1 worm cellular context compared by ENCODE assay signal in the genomic region with DNA sequence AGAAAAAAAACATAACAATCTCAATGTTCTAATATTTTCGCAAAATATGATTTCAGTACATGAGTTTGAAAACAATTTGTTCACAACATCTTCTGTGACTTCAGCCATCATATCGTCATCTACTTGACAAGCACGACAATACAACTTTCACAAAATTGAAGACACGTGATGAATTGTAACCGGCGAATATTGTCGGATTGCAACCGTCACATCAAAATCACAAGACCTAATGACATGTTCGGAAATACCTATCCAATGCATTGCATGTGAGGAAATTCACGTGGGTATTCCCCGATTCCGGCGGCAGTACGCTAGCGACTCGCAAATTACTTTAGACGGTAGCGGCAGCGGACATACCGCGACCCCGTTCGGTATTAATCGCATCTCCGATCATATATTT.
TF ChIP-seq lines count a peak whose summit lies in the region.

No protein-coding gene starts in this region.

TF ChIP-seq in whole organism, L1 larva, 84 proteins besides CTCF, POLR2A, EP300 and RAD21 (continued from another document):
- TF ChIP-seq mef-2 (tag; optimal IDR thresholded peaks at IDR 0.05; lab: Kevin White, UChicago) = no peak
- no peak for TF ChIP-seq pag-3 (tag; optimal IDR thresholded peaks at IDR 0.05; lab: Kevin White, UChicago; ENCODE audit: borderline replicate concordance, insufficient read depth)
- TF ChIP-seq ceh-63 (GFP tag; optimal IDR thresholded peaks at IDR 0.05; lab: Kevin White, UChicago) = no peak
- TF ChIP-seq lin-35 (GFP tag; optimal IDR thresholded peaks at IDR 0.05; lab: Kevin White, UChicago) = peak; percentile 28 to 69
- no peak for TF ChIP-seq efl-3 (GFP tag; optimal IDR thresholded peaks at IDR 0.05; lab: Kevin White, UChicago)
- TF ChIP-seq dsc-1 (tag; optimal IDR thresholded peaks at IDR 0.05; lab: Kevin White, UChicago) = no peak
- no peak for TF ChIP-seq unc-86 (tag; optimal IDR thresholded peaks at IDR 0.05; lab: Kevin White, UChicago)
- TF ChIP-seq ceh-88 (GFP tag; IDR thresholded peaks at IDR 0.05; lab: Robert Waterston, UW) = no peak; the same call in 1 of the 2 replicates
- no peak for TF ChIP-seq ets-5 (GFP tag; IDR thresholded peaks at IDR 0.05; lab: Robert Waterston, UW)
- TF ChIP-seq alr-1 (tag; optimal IDR thresholded peaks at IDR 0.05; lab: Kevin White, UChicago; ENCODE audit: borderline replicate concordance) = no peak
- TF ChIP-seq ceh-90 (tag; optimal IDR thresholded peaks at IDR 0.05; lab: Kevin White, UChicago) = no peak
- peak; percentile 64 for TF ChIP-seq rnt-1 (tag; optimal IDR thresholded peaks at IDR 0.05; lab: Kevin White, UChicago)
- no peak for TF ChIP-seq egl-13 (tag; optimal IDR thresholded peaks at IDR 0.05; lab: Kevin White, UChicago)
- peak; percentile 45 for TF ChIP-seq snu-23 (GFP tag; optimal IDR thresholded peaks at IDR 0.05; lab: Kevin White, UChicago)
- no peak for TF ChIP-seq fkh-8 (tag; optimal IDR thresholded peaks at IDR 0.05; lab: Kevin White, UChicago)
- peak; percentile 78 for TF ChIP-seq nhr-90 (tag; optimal IDR thresholded peaks at IDR 0.05; lab: Kevin White, UChicago; ENCODE audit: poor library complexity)
- TF ChIP-seq efl-1 (optimal IDR thresholded peaks at IDR 0.05; lab: Kevin White, UChicago) = peak in 1 of 2 experiments; percentile 18
- TF ChIP-seq efl-1 (GFP tag; optimal IDR thresholded peaks at IDR 0.05 in 1 of 2; lab: Kevin White, UChicago) = peak; percentile 17 to 85
- peak; percentile 98 for TF ChIP-seq nhr-85 (tag; lab: Kevin White, UChicago)
- TF ChIP-seq aha-1 (tag; optimal IDR thresholded peaks at IDR 0.05; lab: Kevin White, UChicago) = peak; percentile 40
- TF ChIP-seq unc-130 (tag; optimal IDR thresholded peaks at IDR 0.05; lab: Kevin White, UChicago) = peak; percentile 78
- no peak for TF ChIP-seq mdl-1 (tag; optimal IDR thresholded peaks at IDR 0.05; lab: Kevin White, UChicago)
- peak; percentile 48 to 58 for TF ChIP-seq lsy-2 (tag; optimal IDR thresholded peaks at IDR 0.05; lab: Kevin White, UChicago)
- TF ChIP-seq sox-4 (tag; optimal IDR thresholded peaks at IDR 0.05; lab: Kevin White, UChicago) = no peak
- TF ChIP-seq blmp-1 (tag; optimal IDR thresholded peaks at IDR 0.05; lab: Kevin White, UChicago) = peak; percentile 96
- no peak for TF ChIP-seq nhr-84 (tag; optimal IDR thresholded peaks at IDR 0.05; lab: Kevin White, UChicago)
- no peak for TF ChIP-seq nhr-76 (tag; optimal IDR thresholded peaks at IDR 0.05; lab: Kevin White, UChicago)
- TF ChIP-seq nhr-19 (GFP tag; conservative IDR thresholded peaks at IDR 0.05; lab: Robert Waterston, UW) = peak; percentile 34
- peak; percentile 25 for TF ChIP-seq elt-2 (tag; optimal IDR thresholded peaks at IDR 0.05; lab: Kevin White, UChicago)
- TF ChIP-seq fkh-10 (GFP tag; optimal IDR thresholded peaks at IDR 0.05; lab: Kevin White, UChicago) = no peak
